Worm (Caenorhabditis elegans) whole organism, L4/young adult: ENCODE data around the gene unc-115.

ENCODE experiments used
- W03F9.2 ChIP-seq: fragments of 150-350 bp; optimal IDR thresholded peaks from 2 replicates; lab custom pipeline; 2014; ENCODE audit warnings: missing biosample characterization, missing genetic modification characterization
- dao-5 ChIP-seq: sonication (generic microtip); optimal IDR thresholded peaks from 2 replicates; lab custom pipeline; 2016; ENCODE audit warnings: missing genotype, missing genetic modification characterization, moderate library complexity, missing compliant biosample characterization
- him-1 ChIP-seq: sonication (generic microtip); optimal IDR thresholded peaks from 2 replicates; lab custom pipeline; 2016; ENCODE audit warnings: missing genotype, missing genetic modification reagents, missing genetic modification characterization, missing compliant biosample characterization

DNA sequence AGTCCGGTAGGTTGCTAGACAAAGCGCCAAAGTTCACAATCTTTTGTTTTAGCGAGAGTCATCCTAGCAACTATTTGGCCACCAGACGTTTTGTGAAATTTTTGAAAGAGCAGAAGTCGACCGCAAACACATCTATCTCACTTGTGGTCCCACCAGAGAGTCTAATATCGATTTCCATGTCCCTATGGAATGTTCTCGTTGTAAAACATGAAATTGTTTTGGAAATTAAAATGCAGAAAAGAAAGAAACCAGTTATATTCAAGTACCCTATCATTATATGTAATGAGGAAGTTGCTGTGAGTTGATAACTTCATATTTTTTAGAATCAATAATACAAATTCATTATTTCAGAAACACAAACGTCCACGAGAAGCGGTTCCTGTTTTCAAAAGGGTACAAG is 38.0 kb downstream of the unc-115 start:
- TF ChIP-seq W03F9.2 (no peak), him-1 (tag; lab: Kevin White, UChicago) (no peak), dao-5 (tag; lab: Kevin White, UChicago) (no peak)
